Fruit fly (Drosophila melanogaster) whole organism: Measurements from ENCODE around the gene Oatp33Ea.

Experiments
- CG8478 ChIP-seq: fragments of >200 bp; optimal IDR thresholded peaks from 2 replicates; lab custom pipeline; 2018; ENCODE audit warnings: inconsistent platforms
- Dll ChIP-seq: fragments of >200 bp; optimal IDR thresholded peaks from 2 replicates; lab custom pipeline; 2017
- EcR ChIP-seq, 2 experiments: fragments of >200 bp; optimal IDR thresholded peaks; 2 replicates each; lab custom pipeline; 2017; ENCODE audit warnings: missing biosample characterization in 2 of 2, missing genetic modification characterization in 2 of 2, missing genetic modification reagents in 2 of 2
- pan ChIP-seq: fragments of >200 bp; optimal IDR thresholded peaks from 2 replicates; lab custom pipeline; 2017
- psq ChIP-seq: fragments of >200 bp; optimal IDR thresholded peaks from 2 replicates; lab custom pipeline; 2017
- usp ChIP-seq: fragments of >200 bp; optimal IDR thresholded peaks from 2 replicates; lab custom pipeline; 2017; ENCODE audit warnings: missing biosample characterization, missing genetic modification characterization, mixed read lengths

DNA sequence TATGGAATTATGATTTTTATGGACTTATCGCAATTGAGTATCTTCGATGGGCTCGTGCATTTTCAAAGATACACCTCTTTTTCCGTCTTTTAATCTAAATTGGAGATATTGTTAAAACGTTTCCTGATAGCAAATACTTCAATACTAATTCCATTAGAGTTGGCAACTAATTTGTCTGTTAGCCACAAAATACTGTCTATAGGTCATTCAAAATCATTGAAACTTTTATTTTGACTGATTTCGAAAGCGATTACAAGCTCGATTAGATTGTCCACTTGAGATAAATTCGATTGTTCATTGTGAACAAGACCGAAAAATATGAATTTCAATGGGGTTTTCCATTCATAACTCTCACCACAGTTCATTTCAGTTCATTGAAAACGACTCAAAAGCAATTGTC, 30.4 kb upstream of the Oatp33Ea start:
- no peak for TF ChIP-seq psq
- TF ChIP-seq pan (lab: Kevin White, UChicago) = no peak
- TF ChIP-seq usp = no peak
- TF ChIP-seq EcR (GFP tag; optimal IDR thresholded peaks at IDR 0.05; lab: Kevin White, UChicago) = no peak
- no peak for TF ChIP-seq CG8478 (lab: Kevin White, UChicago)
- no peak for TF ChIP-seq Dll
